Fruit fly (Drosophila melanogaster): ENCODE data around the gene CG14374.

Gene CG14374

dm6 chr3R:13446489-13446888, 49.5 kb upstream of the CG14374 start (continued):
- TF ChIP-seq CG30020 (tag; optimal IDR thresholded peaks at IDR 0.05) (no peak), disco-r (GFP tag; optimal IDR thresholded peaks at IDR 0.05) (no peak), al (GFP tag; IDR thresholded peaks at IDR 0.05) (peak; percentile 24; the same call in 1 of the 2 replicates), CG3726 (GFP tag; IDR thresholded peaks at IDR 0.05) (no peak), CG18599 (GFP tag; optimal IDR thresholded peaks at IDR 0.05) (peak; percentile 21), tio (GFP tag; optimal IDR thresholded peaks at IDR 0.05) (peak; percentile 43), CG11093 (GFP tag; IDR thresholded peaks at IDR 0.05) (no peak), Sry-β (GFP tag; optimal IDR thresholded peaks at IDR 0.05) (no peak), CG8290 (GFP tag; optimal IDR thresholded peaks at IDR 0.05) (no peak), CG8290 (tag; optimal IDR thresholded peaks at IDR 0.05) (peak in 1 of 2 experiments; percentile 50), CG10654 (GFP tag; optimal IDR thresholded peaks at IDR 0.05) (peak; percentile 15), CG15269 (tag; optimal IDR thresholded peaks at IDR 0.05) (peak; percentile 66), CG15514 (GFP tag; optimal IDR thresholded peaks at IDR 0.05) (peak; percentile 11), trh (GFP tag; optimal IDR thresholded peaks at IDR 0.05) (no peak), ro (GFP tag; IDR thresholded peaks at IDR 0.05) (no peak), CG8388 (GFP tag; optimal IDR thresholded peaks at IDR 0.05) (peak; percentile 40), PHDP (tag; optimal IDR thresholded peaks at IDR 0.05) (peak; percentile 69), Oli (tag; optimal IDR thresholded peaks at IDR 0.05) (peak; percentile 50), Jarid2 (GFP tag; optimal IDR thresholded peaks at IDR 0.05) (no peak), Hr3 (GFP tag; optimal IDR thresholded peaks at IDR 0.05) (peak; percentile 28), NfI (GFP tag; optimal IDR thresholded peaks at IDR 0.05) (peak; percentile 43), CG10543 (GFP tag; optimal IDR thresholded peaks at IDR 0.05) (no peak), Abd-B (GFP tag; optimal IDR thresholded peaks at IDR 0.05) (peak; percentile 46), E2f1 (GFP tag; IDR thresholded peaks at IDR 0.05) (0 out of 2 replicates have a peak, but pooled peaks have one; percentile 13), chm (GFP tag; IDR thresholded peaks at IDR 0.05) (no peak), CG1603 (tag; optimal IDR thresholded peaks at IDR 0.05) (no peak), CG12744 (GFP tag; optimal IDR thresholded peaks at IDR 0.05) (no peak), B-H1 (GFP tag; IDR thresholded peaks at IDR 0.05) (no peak), CG4424 (GFP tag; optimal IDR thresholded peaks at IDR 0.05) (peak; percentile 55), CG7357 (GFP tag; IDR thresholded peaks at IDR 0.05) (peak; percentile 60; the same call in 1 of the 3 replicates), kah (GFP tag; optimal IDR thresholded peaks at IDR 0.05) (no peak), Dfd (GFP tag; optimal IDR thresholded peaks at IDR 0.05) (no peak), CG6254 (GFP tag; optimal IDR thresholded peaks at IDR 0.05) (peak; percentile 18), Ets97D (GFP tag; optimal IDR thresholded peaks at IDR 0.05) (no peak), CG6683 (GFP tag; optimal IDR thresholded peaks at IDR 0.05) (no peak), scrt (GFP tag; optimal IDR thresholded peaks at IDR 0.05) (no peak), CG1024 (GFP tag; IDR thresholded peaks at IDR 0.05) (no peak), vnd (GFP tag; IDR thresholded peaks at IDR 0.05; ENCODE audit: partially characterized antibody) (no peak), Gug (GFP tag; IDR thresholded peaks at IDR 0.05) (no peak), CG10959 (GFP tag; IDR thresholded peaks at IDR 0.05) (no peak), esg (GFP tag; conservative IDR thresholded peaks at IDR 0.05) (no peak; the same call in 1 of the 2 replicates), bowl (GFP tag; IDR thresholded peaks at IDR 0.05) (no peak), slbo (GFP tag; IDR thresholded peaks at IDR 0.05) (peak; percentile 49; the same call in 1 of the 2 replicates), gcm (GFP tag; optimal IDR thresholded peaks at IDR 0.05) (no peak), sima (GFP tag; optimal IDR thresholded peaks at IDR 0.05) (peak; percentile 3), ase (GFP tag; IDR thresholded peaks at IDR 0.05) (no peak), CG12219 (GFP tag; optimal IDR thresholded peaks at IDR 0.05) (no peak), tap (tag; optimal IDR thresholded peaks at IDR 0.05) (no peak), zfh1 (GFP tag; IDR thresholded peaks at IDR 0.05) (no peak), Ssrp (tag; optimal IDR thresholded peaks at IDR 0.05) (peak; percentile 51), CG2889 (GFP tag; IDR thresholded peaks at IDR 0.05) (no peak), cas (GFP tag; IDR thresholded peaks at IDR 0.05) (no peak)

Measured in whole organism, embryonic.